Worm (Caenorhabditis elegans) whole organism, L1 larva: ENCODE results near the gene C45G9.2.

Source experiments
- ces-1 ChIP-seq: fragments of 150-350 bp; optimal IDR thresholded peaks from 2 replicates; lab custom pipeline; 2014; ENCODE audit warnings: missing biosample characterization, missing genetic modification reagents, missing genetic modification characterization
- dpl-1 ChIP-seq, 3 experiments: fragments of 150-350 bp in 2 of 3; sonication (generic microtip) in 1 of 3; optimal IDR thresholded peaks; 2 replicates each; lab custom pipeline; 2014 to 2017; ENCODE audit warnings: missing biosample characterization in 3 of 3, missing genetic modification characterization in 3 of 3, missing genetic modification reagents in 3 of 3
- fos-1 ChIP-seq: fragments of 150-350 bp; optimal IDR thresholded peaks from 2 replicates; lab custom pipeline; 2014; ENCODE audit warnings: missing biosample characterization, missing genetic modification characterization
- lin-39 ChIP-seq: fragments of 150-350 bp; optimal IDR thresholded peaks from 2 replicates; lab custom pipeline; 2014; ENCODE audit warnings: missing biosample characterization, missing genetic modification reagents, missing genetic modification characterization
- nhr-12 ChIP-seq: sonication (generic microtip); optimal IDR thresholded peaks from 2 replicates; lab custom pipeline; 2017; ENCODE audit warnings: missing biosample characterization, missing genetic modification characterization
- nhr-77 ChIP-seq: fragments of 150-350 bp; optimal IDR thresholded peaks from 2 replicates; lab custom pipeline; 2014; ENCODE audit warnings: missing biosample characterization, missing genetic modification characterization
- skn-1 ChIP-seq: fragments of 150-350 bp; optimal IDR thresholded peaks from 2 replicates; lab custom pipeline; 2014; ENCODE audit warnings: missing biosample characterization, missing genetic modification characterization
- ztf-11 ChIP-seq, 2 experiments: sonication (generic microtip); optimal IDR thresholded peaks; 2 replicates each; lab custom pipeline; 2016 to 2017; ENCODE audit warnings: missing genetic modification characterization in 2 of 2, missing biosample characterization in 1 of 2, missing compliant biosample characterization in 1 of 2

DNA sequence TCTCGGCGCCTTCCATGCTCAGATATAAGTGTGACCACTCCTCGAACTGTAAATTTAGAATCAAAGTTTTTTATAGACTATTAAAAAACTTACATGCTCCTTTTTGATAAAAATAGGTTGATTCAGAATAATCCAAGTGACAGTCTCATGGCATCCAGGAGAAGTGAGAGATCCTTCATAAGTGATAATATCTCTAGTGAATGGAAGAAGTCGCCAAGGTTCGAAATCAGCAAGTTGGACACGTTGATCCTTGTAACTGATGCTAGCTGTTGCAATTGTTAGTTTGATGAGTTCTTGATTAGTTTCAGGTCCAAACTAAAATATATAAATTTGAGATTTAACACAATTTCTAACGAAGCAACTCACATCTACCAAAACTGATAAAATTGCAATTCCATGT is 14.4 kb downstream of the C45G9.2 start:
- TF ChIP-seq skn-1 (no peak), ztf-11 (tag; optimal IDR thresholded peaks at IDR 0.05; lab: Kevin White, UChicago) (no peak), dpl-1 (GFP tag; optimal IDR thresholded peaks at IDR 0.05; lab: Kevin White, UChicago) (no peak), fos-1 (tag; lab: Kevin White, UChicago) (no peak), nhr-12 (no peak), lin-39 (tag; lab: Kevin White, UChicago) (no peak), ces-1 (no peak), nhr-77 (tag; lab: Kevin White, UChicago) (no peak)
